Worm (Caenorhabditis elegans): ENCODE measurements around the gene R151.1.

DNA sequence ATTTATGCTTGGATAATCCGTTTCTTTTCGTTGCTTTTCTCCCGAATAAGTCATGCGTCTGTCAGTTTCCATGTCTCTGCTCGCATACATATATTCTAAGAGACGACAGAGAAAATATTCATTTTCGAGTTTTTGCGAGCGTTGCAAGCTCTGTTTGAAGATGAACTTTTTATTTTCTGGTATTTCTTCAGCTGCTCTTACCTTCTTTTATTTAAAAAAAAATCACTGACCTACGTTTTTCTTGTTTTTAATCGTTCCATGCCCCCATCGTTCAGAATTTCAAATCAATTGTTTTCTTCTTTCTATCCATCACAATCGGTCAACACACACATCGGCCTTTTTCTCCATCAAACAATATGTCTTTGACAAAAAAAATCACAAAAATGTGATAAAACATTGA, 5.8 kb upstream of the R151.1 start:
- TF ChIP-seq hlh-15 (tag; optimal IDR thresholded peaks at IDR 0.05) (no peak), ets-4 (tag; optimal IDR thresholded peaks at IDR 0.05) (no peak), pha-4 (tag; optimal IDR thresholded peaks at IDR 0.05) (no peak), fkh-10 (GFP tag; optimal IDR thresholded peaks at IDR 0.05) (no peak), dmd-4 (tag; optimal IDR thresholded peaks at IDR 0.05; ENCODE audit: borderline replicate concordance) (no peak), elt-2 (tag; optimal IDR thresholded peaks at IDR 0.05) (no peak)

Data from whole organism, late embryonic.